Worm (Caenorhabditis elegans): ENCODE data around the gene srt-73.

DNA sequence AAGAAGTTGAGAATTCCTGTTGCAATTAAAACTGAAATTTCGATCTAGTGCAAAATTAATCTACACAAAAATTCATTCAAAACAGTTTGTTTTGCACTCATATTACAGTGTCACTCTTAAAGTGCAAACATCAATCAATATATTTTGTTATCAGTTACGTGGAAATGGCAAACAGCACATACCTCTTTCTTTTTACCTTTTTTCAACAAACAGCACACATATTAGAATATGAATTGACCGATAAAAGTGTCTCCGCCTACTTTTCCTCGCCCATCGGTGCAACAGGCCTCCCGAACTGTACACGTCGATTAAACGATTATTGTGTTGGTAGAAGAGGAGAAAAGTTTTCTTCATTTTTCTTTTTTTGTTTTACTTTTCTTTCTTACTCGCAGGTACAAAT is 37.9 kb upstream of the srt-73 start:
- TF ChIP-seq bed-3 (GFP tag; optimal IDR thresholded peaks at IDR 0.05) (no peak), nhr-237 (tag; optimal IDR thresholded peaks at IDR 0.05) (no peak)
